Worm (Caenorhabditis elegans) whole organism, L3 larva: ENCODE data around the gene Y24D9A.6.
A peak's percentile ranks its signal among the peaks of the same experiment; 100 is the strongest.

Experiments
- ama-1 ChIP-seq: fragments of 150-350 bp; optimal IDR thresholded peaks from 2 replicates; lab custom pipeline; 2018
- ceh-16 ChIP-seq: sonication (generic microtip); optimal IDR thresholded peaks from 2 replicates; lab custom pipeline; 2017; ENCODE audit warnings: missing biosample characterization, missing genetic modification characterization
- daf-12 ChIP-seq: fragments of 150-350 bp; optimal IDR thresholded peaks from 2 replicates; lab custom pipeline; 2014; ENCODE audit warnings: missing biosample characterization, missing genetic modification reagents, missing genetic modification characterization
- egl-5 ChIP-seq: fragments of 150-350 bp; optimal IDR thresholded peaks from 2 replicates; lab custom pipeline; 2017; ENCODE audit warnings: missing biosample characterization, missing genetic modification reagents, missing genetic modification characterization, inconsistent platforms
- elt-2 ChIP-seq: sonication (generic microtip); optimal IDR thresholded peaks from 2 replicates; lab custom pipeline; 2016; ENCODE audit warnings: missing genetic modification reagents, mild to moderate bottlenecking, missing genetic modification characterization, missing compliant biosample characterization
- elt-3 ChIP-seq, 3 experiments: fragments of 150-350 bp in 1 of 3; sonication (generic microtip) in 2 of 3; optimal IDR thresholded peaks; 2 replicates in 2 of 3; 4 replicates in 1 of 3; lab custom pipeline; 2014 to 2017; ENCODE audit warnings: missing biosample characterization in 3 of 3, missing genetic modification characterization in 3 of 3
- eor-1 ChIP-seq, 2 experiments: fragments of 150-350 bp; optimal IDR thresholded peaks; 2 replicates each; lab custom pipeline; 2014 to 2018; ENCODE audit warnings: missing biosample characterization in 2 of 2, missing genetic modification characterization in 2 of 2
- fos-1 ChIP-seq: fragments of 150-350 bp; optimal IDR thresholded peaks from 2 replicates; lab custom pipeline; 2014; ENCODE audit warnings: missing biosample characterization, missing genetic modification characterization
- jun-1 ChIP-seq: fragments of 150-350 bp; optimal IDR thresholded peaks from 2 replicates; lab custom pipeline; 2014; ENCODE audit warnings: missing biosample characterization, missing genetic modification reagents, missing genetic modification characterization
- lin-15B ChIP-seq: fragments of 150-350 bp; optimal IDR thresholded peaks from 2 replicates; lab custom pipeline; 2014; ENCODE audit warnings: missing biosample characterization, missing genetic modification characterization
- lsy-12 ChIP-seq: sonication (generic microtip); optimal IDR thresholded peaks from 2 replicates; lab custom pipeline; 2016; ENCODE audit warnings: mild to moderate bottlenecking, missing genetic modification characterization, missing compliant biosample characterization
- mml-1 ChIP-seq: fragments of 150-350 bp; sonication (generic microtip); optimal IDR thresholded peaks from 3 replicates; lab custom pipeline; 2014; ENCODE audit warnings: missing biosample characterization, missing genetic modification characterization
- nfya-1 ChIP-seq: sonication (generic microtip); optimal IDR thresholded peaks from 2 replicates; lab custom pipeline; 2017; ENCODE audit warnings: missing genetic modification characterization, mild to moderate bottlenecking, missing compliant biosample characterization, antibody characterized with exemption, moderate library complexity; ENCODE audit not compliant: insufficient read depth
- nhr-12 ChIP-seq: fragments of 150-350 bp; optimal IDR thresholded peaks from 2 replicates; lab custom pipeline; 2014; ENCODE audit warnings: missing biosample characterization, missing genetic modification characterization
- nhr-23 ChIP-seq: fragments of 150-350 bp; optimal IDR thresholded peaks from 2 replicates; lab custom pipeline; 2014; ENCODE audit warnings: missing biosample characterization, missing genetic modification reagents, missing genetic modification characterization
- nhr-28 ChIP-seq: fragments of 150-350 bp; optimal IDR thresholded peaks from 2 replicates; lab custom pipeline; 2014; ENCODE audit warnings: missing biosample characterization, missing genetic modification characterization
- nhr-77 ChIP-seq: fragments of 150-350 bp; optimal IDR thresholded peaks from 2 replicates; lab custom pipeline; 2014; ENCODE audit warnings: missing biosample characterization, missing genetic modification characterization
- pha-4 ChIP-seq: fragments of 150-350 bp; optimal IDR thresholded peaks from 2 replicates; lab custom pipeline; 2014; ENCODE audit warnings: missing biosample characterization, missing genetic modification reagents, missing genetic modification characterization
- sea-2 ChIP-seq: fragments of 150-350 bp; sonication (generic microtip); optimal IDR thresholded peaks from 4 replicates; lab custom pipeline; 2014; ENCODE audit warnings: missing biosample characterization, missing genetic modification reagents, missing genetic modification characterization
- snpc-4 ChIP-seq: fragments of 150-350 bp; optimal IDR thresholded peaks from 2 replicates; lab custom pipeline; 2014; ENCODE audit warnings: missing biosample characterization, missing genetic modification characterization
- ztf-4 ChIP-seq: fragments of 150-350 bp; optimal IDR thresholded peaks from 2 replicates; lab custom pipeline; 2014; ENCODE audit warnings: missing biosample characterization, missing genetic modification characterization

Y24D9A.6 gene

DNA sequence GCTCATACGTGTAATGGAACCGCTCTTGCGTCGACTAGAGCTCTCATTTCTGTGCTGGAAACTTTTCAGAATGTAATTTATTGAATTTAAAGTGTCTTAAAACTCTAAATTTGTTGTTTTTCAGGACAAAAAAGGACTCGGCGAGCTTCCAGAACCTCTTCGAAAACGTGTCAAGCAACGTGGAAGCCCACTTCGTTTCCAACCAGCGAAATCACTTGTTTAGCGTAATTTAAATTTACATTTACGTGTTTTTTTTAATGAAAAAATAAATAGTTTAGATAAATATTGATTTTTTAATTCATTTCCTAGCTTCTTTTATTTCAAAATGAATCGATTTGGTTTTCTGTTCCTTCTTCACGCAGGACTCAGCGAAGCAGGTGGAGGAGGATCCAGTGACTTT lies 40.5 kb downstream of the Y24D9A.6 start, which contains the start of gene F55F10.3:
Gene F55F10.3 (plus strand): TSS at position 301 of the 400 bp plus-strand sequence.
- TF ChIP-seq eor-1 (tag; optimal IDR thresholded peaks at IDR 0.05; lab: Kevin White, UChicago), result no peak
- TF ChIP-seq snpc-4 (tag; lab: Kevin White, UChicago), result no peak
- no peak for TF ChIP-seq nfya-1 (tag; lab: Kevin White, UChicago)
- TF ChIP-seq sea-2 (GFP tag; lab: Kevin White, UChicago), result no peak
- TF ChIP-seq lsy-12 (tag; lab: Kevin White, UChicago), result no peak
- TF ChIP-seq jun-1 (tag; lab: Kevin White, UChicago), result no peak
- no peak for TF ChIP-seq nhr-28 (tag; lab: Kevin White, UChicago)
- no peak for TF ChIP-seq elt-3 (tag; optimal IDR thresholded peaks at IDR 0.05; lab: Kevin White, UChicago)
- TF ChIP-seq elt-2, result no peak
- TF ChIP-seq fos-1 (tag; lab: Kevin White, UChicago), result no peak
- no peak for TF ChIP-seq daf-12

DNA sequence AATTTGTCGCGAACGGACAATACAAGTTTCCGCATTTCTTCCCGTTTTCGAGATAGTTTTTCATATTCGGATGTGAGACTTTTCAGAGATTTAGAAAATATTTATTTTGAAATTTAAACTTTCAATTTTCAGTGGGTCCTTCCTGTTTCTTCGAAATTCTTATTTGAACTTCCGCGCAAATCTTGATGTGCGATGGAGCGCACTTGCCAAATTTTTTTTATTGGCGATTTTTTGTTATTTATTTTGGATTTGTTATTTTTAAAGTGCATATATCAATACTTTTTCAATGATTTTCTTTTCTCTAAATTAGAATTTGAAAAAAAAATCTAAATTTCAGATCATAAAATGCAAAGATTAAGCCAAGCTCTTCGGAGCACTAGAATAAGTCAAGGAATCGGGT lies 42.9 kb downstream of the Y24D9A.6 start, which contains the start of gene sars-2:
Gene sars-2 (plus strand): TSS at position 341 of the 400 bp plus-strand sequence.
- no peak for TF ChIP-seq nhr-28 (tag; lab: Kevin White, UChicago)
- TF ChIP-seq nhr-77 (tag; lab: Kevin White, UChicago), result no peak
- TF ChIP-seq lsy-12 (tag; lab: Kevin White, UChicago), result no peak
- TF ChIP-seq egl-5, result no peak
- TF ChIP-seq nhr-12 (tag; lab: Kevin White, UChicago), result no peak
- TF ChIP-seq nhr-23 (tag; lab: Kevin White, UChicago), result peak; percentile 7
- peak; percentile 59 for TF ChIP-seq nfya-1 (tag; lab: Kevin White, UChicago)
- TF ChIP-seq lin-15B (tag; lab: Kevin White, UChicago), result peak; percentile 66
- TF ChIP-seq pha-4 (tag; lab: Kevin White, UChicago), result peak; percentile 76

- TF ChIP-seq ama-1 (no peak), fos-1 (tag; lab: Kevin White, UChicago) (no peak), elt-3 (tag; optimal IDR thresholded peaks at IDR 0.05; lab: Kevin White, UChicago) (no peak), mml-1 (tag; lab: Kevin White, UChicago) (no peak), ceh-16 (tag; lab: Kevin White, UChicago) (no peak), ztf-4 (tag; lab: Kevin White, UChicago) (no peak)
These were observed 43.3 kb downstream of the Y24D9A.6 start, which contains the start of gene W03B1.9 for ce11 chrIV:4356879-4357278. W03B1.9 (minus strand) TSS chrIV:4356979.
